Fruit fly (Drosophila melanogaster): ENCODE data around the gene Lamtor3.

Lamtor3 gene

DNA sequence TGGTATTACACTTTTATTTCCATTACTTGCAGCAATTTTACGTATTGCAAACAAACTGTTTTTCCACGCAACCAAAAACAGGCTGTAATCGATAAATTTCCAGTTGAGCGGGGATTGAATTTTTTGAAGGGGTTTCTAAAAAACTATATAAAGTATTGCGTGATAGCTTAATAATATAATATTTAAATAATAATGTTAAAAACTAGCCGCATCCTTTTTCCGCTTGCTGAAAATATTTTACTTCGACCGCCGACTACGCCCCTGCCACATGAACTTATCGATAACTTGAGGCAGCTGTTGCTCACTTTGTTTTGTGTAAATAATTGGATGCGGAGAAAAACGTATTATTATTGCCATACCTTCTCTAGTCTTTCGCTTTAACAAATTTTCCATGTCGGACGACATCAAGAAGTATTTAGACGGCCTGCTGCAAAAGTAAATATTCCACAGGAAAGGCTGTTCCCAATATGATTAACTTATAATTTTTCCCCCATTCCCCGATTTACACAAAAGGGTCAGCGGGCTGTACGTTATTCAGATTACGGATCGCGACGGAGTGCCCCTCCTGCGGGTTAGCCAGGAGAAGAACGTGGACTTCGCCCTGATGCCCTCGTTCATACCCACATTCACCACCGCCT lies at the start of gene Lamtor3, which contains the start of gene fws:
Lamtor3 (plus strand) TSS at position 289 of the 638 bp plus-strand sequence.
fws (minus strand) TSS at position 87 of the 638 bp plus-strand sequence.
- TF ChIP-seq dsx (GFP tag; optimal IDR thresholded peaks at IDR 0.05; ENCODE audit: poor library complexity, severe bottlenecking) (peak; percentile 97), Blimp-1 (GFP tag; optimal IDR thresholded peaks at IDR 0.05) (peak; percentile 94), CG4318 (GFP tag; optimal IDR thresholded peaks at IDR 0.05) (peak; percentile 99), achi (GFP tag; optimal IDR thresholded peaks at IDR 0.05) (peak; percentile 99), CG10669 (GFP tag; optimal IDR thresholded peaks at IDR 0.05) (peak; percentile 99), CG3919 (GFP tag; optimal IDR thresholded peaks at IDR 0.05) (peak; percentile 99), Sox15 (GFP tag; optimal IDR thresholded peaks at IDR 0.05) (peak; percentile 99), cyc (GFP tag; optimal IDR thresholded peaks at IDR 0.05) (peak; percentile 96), Hr38 (GFP tag; optimal IDR thresholded peaks at IDR 0.05) (peak; percentile 37), Ets96B (tag; optimal IDR thresholded peaks at IDR 0.05) (peak; percentile 99), CG1621 (tag; optimal IDR thresholded peaks at IDR 0.05) (peak; percentile 97), CG7368 (GFP tag; optimal IDR thresholded peaks at IDR 0.05) (peak; percentile 98), fd59A (GFP tag; optimal IDR thresholded peaks at IDR 0.05) (peak; percentile 96), CG31627 (GFP tag; optimal IDR thresholded peaks at IDR 0.05) (peak; percentile 97), Hr4 (GFP tag; optimal IDR thresholded peaks at IDR 0.05) (peak; percentile 98), Eip78C (GFP tag) (peak; percentile 99), pdm3 (GFP tag; optimal IDR thresholded peaks at IDR 0.05) (peak; percentile 97), Eip75B (GFP tag; optimal IDR thresholded peaks at IDR 0.05) (peak; percentile 94), lz (GFP tag; optimal IDR thresholded peaks at IDR 0.05) (peak; percentile 98), CG11762 (GFP tag; optimal IDR thresholded peaks at IDR 0.05; ENCODE audit: insufficient read depth) (peak; percentile 98), Hr39 (GFP tag; optimal IDR thresholded peaks at IDR 0.05) (peak; percentile 96), fkh (GFP tag; optimal IDR thresholded peaks at IDR 0.05) (peak; percentile 95), CG3032 (tag; optimal IDR thresholded peaks at IDR 0.05) (peak; percentile 99), CG15336 (GFP tag; IDR thresholded peaks at IDR 0.05) (peak; percentile 99), CG8119 (GFP tag; IDR thresholded peaks at IDR 0.05) (peak; percentile 99), ss (GFP tag; optimal IDR thresholded peaks at IDR 0.05) (peak; percentile 87 to 93), CG11902 (GFP tag; optimal IDR thresholded peaks at IDR 0.05) (peak; percentile 98), fd85E (GFP tag; optimal IDR thresholded peaks at IDR 0.05) (peak; percentile 93), Gug (GFP tag; IDR thresholded peaks at IDR 0.05) (peak; percentile 99), Met (GFP tag; optimal IDR thresholded peaks at IDR 0.05) (peak; percentile 98), CG9139 (GFP tag; optimal IDR thresholded peaks at IDR 0.05) (peak; percentile 94), CG6808 (GFP tag; optimal IDR thresholded peaks at IDR 0.05) (peak; percentile 92), topi (GFP tag; optimal IDR thresholded peaks at IDR 0.05) (peak; percentile 98), CG6792 (GFP tag; optimal IDR thresholded peaks at IDR 0.05) (peak; percentile 98), dac (GFP tag; optimal IDR thresholded peaks at IDR 0.05) (peak; percentile 99), CG6276 (GFP tag; optimal IDR thresholded peaks at IDR 0.05) (peak; percentile 99), CG6163 (GFP tag; IDR thresholded peaks at IDR 0.05) (peak; percentile 100), acj6 (GFP tag; optimal IDR thresholded peaks at IDR 0.05) (peak; percentile 99), CG8632 (GFP tag; optimal IDR thresholded peaks at IDR 0.05) (peak; percentile 99), eg (GFP tag; IDR thresholded peaks at IDR 0.05) (peak; percentile 100), Eip93F (GFP tag; optimal IDR thresholded peaks at IDR 0.05) (peak; percentile 89), Sox102F (GFP tag; optimal IDR thresholded peaks at IDR 0.05) (peak; percentile 98), CG10631 (GFP tag; optimal IDR thresholded peaks at IDR 0.05) (peak; percentile 100), CG16779 (tag; optimal IDR thresholded peaks at IDR 0.05) (peak; percentile 95), Sox14 (GFP tag; optimal IDR thresholded peaks at IDR 0.05) (peak; percentile 98), Smox (GFP tag; optimal IDR thresholded peaks at IDR 0.05) (peak; percentile 96), CG34406 (GFP tag; optimal IDR thresholded peaks at IDR 0.05) (peak; percentile 99), CG32006 (GFP tag; optimal IDR thresholded peaks at IDR 0.05) (peak; percentile 100), CG8319 (GFP tag; optimal IDR thresholded peaks at IDR 0.05) (peak; percentile 98), svp (GFP tag) (peak; percentile 97), net (GFP tag; optimal IDR thresholded peaks at IDR 0.05) (peak; percentile 98)

Data from whole organism, prepupa.